Worm (Caenorhabditis elegans) whole organism, midembryonic: ENCODE measurements around the gene F13A7.11.

Experiments
- T22C8.4 ChIP-seq: fragments of 200-800 bp; sonication (Bioruptor generic); IDR thresholded peaks from 2 replicates; pipeline ENCODE4 v1.3.6; 2022; ENCODE audit warnings: missing genetic modification characterization, missing compliant biosample characterization
- cog-1 ChIP-seq: sonication (generic microtip); optimal IDR thresholded peaks from 2 replicates; lab custom pipeline; 2016; ENCODE audit warnings: missing genetic modification characterization, missing compliant biosample characterization
- flt-1 ChIP-seq: fragments of 200-800 bp; sonication (Bioruptor generic); IDR thresholded peaks from 2 replicates; pipeline ENCODE4 v1.3.6; 2022; ENCODE audit warnings: missing genetic modification characterization, missing compliant biosample characterization
- klf-2 ChIP-seq: fragments of 200-800 bp; sonication (Bioruptor generic); conservative IDR thresholded peaks from 2 replicates; pipeline ENCODE4 v1.3.6; 2022; ENCODE audit warnings: missing genetic modification reagents, missing genetic modification characterization, missing compliant biosample characterization
- med-1 ChIP-seq: sonication (generic microtip); optimal IDR thresholded peaks from 2 replicates; lab custom pipeline; 2017; ENCODE audit warnings: missing genetic modification characterization, mild to moderate bottlenecking, missing compliant biosample characterization, antibody characterized with exemption, missing genetic modification reagents; ENCODE audit not compliant: insufficient read depth
- ref-1 ChIP-seq: fragments of 200-800 bp; sonication (Bioruptor generic); conservative IDR thresholded peaks from 2 replicates; pipeline ENCODE4 v1.3.6; 2022; ENCODE audit warnings: missing genetic modification reagents, missing genetic modification characterization, missing compliant biosample characterization
- ztf-29 ChIP-seq: fragments of 200-800 bp; sonication (Bioruptor generic); IDR thresholded peaks from 2 replicates; pipeline ENCODE4 v1.3.6; 2022; ENCODE audit warnings: missing genetic modification reagents, missing genetic modification characterization, missing compliant biosample characterization

DNA sequence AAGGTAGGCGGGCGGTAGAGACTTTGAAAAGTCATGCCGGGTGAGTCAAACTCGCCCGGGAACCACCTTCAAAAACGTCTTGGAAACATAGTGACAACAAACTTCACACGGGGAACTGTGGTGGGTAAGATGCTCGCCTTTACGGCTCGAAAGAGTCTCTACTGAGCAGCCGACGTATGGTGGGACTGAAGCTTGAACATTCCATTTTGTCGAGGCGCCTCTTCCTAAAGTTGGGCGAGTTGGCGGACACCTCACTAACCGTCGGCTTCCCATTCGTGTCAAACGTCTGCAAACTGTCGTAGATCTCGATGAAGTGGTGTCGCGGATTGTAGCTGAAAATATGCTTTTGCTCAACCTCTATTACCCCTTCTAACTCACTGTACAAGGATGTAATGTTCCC is 12.2 kb downstream of the F13A7.11 start:
- TF ChIP-seq med-1 (GFP tag; lab: Kevin White, UChicago): no peak
- TF ChIP-seq klf-2 (GFP tag; lab: Robert Waterston, UW): no peak
- no peak for TF ChIP-seq flt-1 (GFP tag; lab: Robert Waterston, UW)
- no peak for TF ChIP-seq T22C8.4 (GFP tag; lab: Robert Waterston, UW)
- no peak for TF ChIP-seq ref-1 (GFP tag; lab: Robert Waterston, UW)
- TF ChIP-seq cog-1 (tag; lab: Kevin White, UChicago): no peak
- no peak for TF ChIP-seq ztf-29 (GFP tag; lab: Robert Waterston, UW)
